Worm (Caenorhabditis elegans) whole organism, late embryonic: Measurements from ENCODE around the gene R10E4.3.

Experiments used
- F13H6.1 ChIP-seq: sonication (generic microtip); optimal IDR thresholded peaks from 2 replicates; lab custom pipeline; 2016; ENCODE audit warnings: missing genetic modification characterization, missing compliant biosample characterization
- Y22D7AL.16 ChIP-seq: sonication (generic microtip); optimal IDR thresholded peaks from 2 replicates; lab custom pipeline; 2016; ENCODE audit warnings: missing genetic modification characterization, missing compliant biosample characterization
- ahr-1 ChIP-seq: sonication (generic microtip); optimal IDR thresholded peaks from 2 replicates; lab custom pipeline; 2016; ENCODE audit warnings: missing genetic modification characterization, missing compliant biosample characterization
- ama-1 ChIP-seq: fragments of 150-350 bp; optimal IDR thresholded peaks from 2 replicates; lab custom pipeline; 2014
- ceh-18 ChIP-seq: sonication (generic microtip); optimal IDR thresholded peaks from 2 replicates; lab custom pipeline; 2016; ENCODE audit warnings: missing genetic modification characterization, missing compliant biosample characterization
- ceh-2 ChIP-seq: sonication (generic microtip); optimal IDR thresholded peaks from 2 replicates; lab custom pipeline; 2016; ENCODE audit warnings: missing genotype, missing genetic modification characterization, missing compliant biosample characterization
- ceh-22 ChIP-seq: sonication (generic microtip); optimal IDR thresholded peaks from 2 replicates; lab custom pipeline; 2017; ENCODE audit warnings: missing biosample characterization, missing genetic modification characterization
- ceh-30 ChIP-seq: fragments of 150-350 bp; optimal IDR thresholded peaks from 2 replicates; lab custom pipeline; 2014; ENCODE audit warnings: missing biosample characterization, missing genetic modification characterization
- ceh-31 ChIP-seq: sonication (generic microtip); optimal IDR thresholded peaks from 2 replicates; lab custom pipeline; 2016; ENCODE audit warnings: missing genetic modification characterization, missing compliant biosample characterization
- ceh-45 ChIP-seq: fragments of 200-800 bp; sonication (Bioruptor generic); IDR thresholded peaks from 2 replicates; pipeline ENCODE4 v1.3.6; 2022; ENCODE audit warnings: missing genetic modification reagents, missing genetic modification characterization, missing compliant biosample characterization
- ceh-9 ChIP-seq: sonication (generic microtip); optimal IDR thresholded peaks from 2 replicates; lab custom pipeline; 2016; ENCODE audit warnings: mild to moderate bottlenecking, missing genetic modification characterization, inconsistent platforms, missing compliant biosample characterization
- eyg-1 ChIP-seq: sonication (generic microtip); optimal IDR thresholded peaks from 2 replicates; lab custom pipeline; 2016; ENCODE audit warnings: missing genotype, missing genetic modification characterization, missing compliant biosample characterization
- fax-1 ChIP-seq: sonication (generic microtip); optimal IDR thresholded peaks from 2 replicates; lab custom pipeline; 2016; ENCODE audit warnings: missing genotype, missing genetic modification characterization, missing compliant biosample characterization
- gmeb-2 ChIP-seq: sonication (generic microtip); optimal IDR thresholded peaks from 2 replicates; lab custom pipeline; 2016; ENCODE audit warnings: missing genetic modification characterization, inconsistent platforms, missing compliant biosample characterization
- hlh-30 ChIP-seq: sonication (generic microtip); optimal IDR thresholded peaks from 2 replicates; lab custom pipeline; 2017; ENCODE audit warnings: antibody characterized with exemption, missing genetic modification characterization, missing compliant biosample characterization; ENCODE audit not compliant: insufficient read depth
- hlh-6 ChIP-seq: sonication (generic microtip); optimal IDR thresholded peaks from 2 replicates; lab custom pipeline; 2016; ENCODE audit warnings: missing genotype, missing genetic modification characterization, missing compliant biosample characterization
- nfya-1 ChIP-seq: sonication (generic microtip); optimal IDR thresholded peaks from 2 replicates; lab custom pipeline; 2017; ENCODE audit warnings: missing genetic modification characterization, mild to moderate bottlenecking, missing compliant biosample characterization, antibody characterized with exemption, moderate library complexity
- nhr-11 ChIP-seq: fragments of 150-350 bp; optimal IDR thresholded peaks from 2 replicates; lab custom pipeline; 2014; ENCODE audit warnings: missing biosample characterization, missing genetic modification characterization
- pax-1 ChIP-seq: fragments of 150-350 bp; optimal IDR thresholded peaks from 2 replicates; lab custom pipeline; 2014; ENCODE audit warnings: missing biosample characterization, missing genetic modification characterization
- pha-2 ChIP-seq: sonication (generic microtip); optimal IDR thresholded peaks from 2 replicates; lab custom pipeline; 2017; ENCODE audit warnings: mild to moderate bottlenecking, missing genetic modification characterization, missing compliant biosample characterization
- sox-4 ChIP-seq: sonication (generic microtip); optimal IDR thresholded peaks from 2 replicates; lab custom pipeline; 2017; ENCODE audit warnings: mild to moderate bottlenecking, missing genetic modification characterization, inconsistent platforms, missing compliant biosample characterization
- syd-9 ChIP-seq: sonication (generic microtip); optimal IDR thresholded peaks from 2 replicates; lab custom pipeline; 2016; ENCODE audit warnings: mild to moderate bottlenecking, missing genetic modification characterization, moderate library complexity, missing compliant biosample characterization
- tbx-2 ChIP-seq: sonication (generic microtip); optimal IDR thresholded peaks from 2 replicates; lab custom pipeline; 2016; ENCODE audit warnings: missing genetic modification characterization, missing compliant biosample characterization
- tbx-7 ChIP-seq: sonication (generic microtip); optimal IDR thresholded peaks from 2 replicates; lab custom pipeline; 2016; ENCODE audit warnings: missing genotype, missing genetic modification characterization, missing compliant biosample characterization
- unc-55 ChIP-seq: sonication (generic microtip); optimal IDR thresholded peaks from 2 replicates; lab custom pipeline; 2017; ENCODE audit warnings: missing biosample characterization, missing genetic modification reagents, missing genetic modification characterization
- unc-86 ChIP-seq: sonication (generic microtip); optimal IDR thresholded peaks from 2 replicates; lab custom pipeline; 2016; ENCODE audit warnings: missing genetic modification characterization, missing compliant biosample characterization
- zip-5 ChIP-seq: sonication (generic microtip); optimal IDR thresholded peaks from 2 replicates; lab custom pipeline; 2016; ENCODE audit warnings: missing genetic modification characterization, missing compliant biosample characterization
- ztf-16 ChIP-seq: sonication (generic microtip); optimal IDR thresholded peaks from 2 replicates; lab custom pipeline; 2017; ENCODE audit warnings: missing genetic modification characterization, missing compliant biosample characterization

The R10E4.3 gene

ce11 chrIII:4237660-4238059, 49.6 kb downstream of the R10E4.3 start (continued):
- TF ChIP-seq ceh-2 (tag; lab: Kevin White, UChicago) (no peak), nhr-11 (tag; lab: Kevin White, UChicago) (peak; percentile 91), Y22D7AL.16 (tag; lab: Kevin White, UChicago) (no peak), gmeb-2 (tag; lab: Kevin White, UChicago) (no peak), F13H6.1 (tag; lab: Kevin White, UChicago) (peak; percentile 74), zip-5 (tag; lab: Kevin White, UChicago) (no peak), fax-1 (tag; lab: Kevin White, UChicago) (peak; percentile 1), syd-9 (tag; lab: Kevin White, UChicago) (peak; percentile 38), pax-1 (tag; lab: Kevin White, UChicago) (no peak), hlh-30 (tag; lab: Kevin White, UChicago) (peak; percentile 93), ceh-30 (tag; lab: Kevin White, UChicago) (peak; percentile 57), ceh-45 (GFP tag; lab: Robert Waterston, UW) (no peak), ztf-16 (tag; lab: Kevin White, UChicago) (no peak), sox-4 (tag; lab: Kevin White, UChicago) (no peak), tbx-2 (tag; lab: Kevin White, UChicago) (peak; percentile 84), tbx-7 (peak; percentile 5), ama-1 (lab: Kevin White, UChicago) (no peak), ceh-9 (tag; lab: Kevin White, UChicago) (no peak), unc-55 (peak; percentile 85), ceh-22 (peak; percentile 39), hlh-6 (tag; lab: Kevin White, UChicago) (no peak), pha-2 (tag; lab: Kevin White, UChicago) (no peak), nfya-1 (tag; lab: Kevin White, UChicago) (peak; percentile 83), unc-86 (no peak), ceh-31 (tag; lab: Kevin White, UChicago) (peak; percentile 80), ahr-1 (tag; lab: Kevin White, UChicago) (no peak), ceh-18 (peak; percentile 93)

- no peak for TF ChIP-seq eyg-1 (tag; lab: Kevin White, UChicago)
- TF ChIP-seq tbx-2 (tag; lab: Kevin White, UChicago): peak; percentile 24
Measured at ce11 chrIII:4236178-4236577, 51.1 kb downstream of the R10E4.3 start.
